Worm (Caenorhabditis elegans): Measurements from ENCODE around the gene nlp-51.

- TF ChIP-seq dpl-1 (GFP tag; optimal IDR thresholded peaks at IDR 0.05) (no peak), nhr-11 (tag; optimal IDR thresholded peaks at IDR 0.05) (no peak), lin-13 (GFP tag; optimal IDR thresholded peaks at IDR 0.05) (no peak), unc-62 (GFP tag; optimal IDR thresholded peaks at IDR 0.05) (no peak), ztf-11 (tag; optimal IDR thresholded peaks at IDR 0.05) (no peak), sox-4 (tag; optimal IDR thresholded peaks at IDR 0.05) (no peak), aly-2 (tag; optimal IDR thresholded peaks at IDR 0.05) (no peak), lin-35 (GFP tag; optimal IDR thresholded peaks at IDR 0.05) (no peak), tbx-2 (tag; optimal IDR thresholded peaks at IDR 0.05) (no peak), ceh-82 (tag; optimal IDR thresholded peaks at IDR 0.05) (no peak)
These were observed 48.7 kb downstream of the nlp-51 start for ce11 chrII:11270829-11271228.
